Worm (Caenorhabditis elegans) whole organism, L1 larva: ENCODE measurements around the gene slmp-1.

Source experiments
- aly-2 ChIP-seq: fragments of 150-350 bp; optimal IDR thresholded peaks from 2 replicates; lab custom pipeline; 2014; ENCODE audit warnings: missing biosample characterization, missing genetic modification characterization
- ces-1 ChIP-seq: fragments of 150-350 bp; optimal IDR thresholded peaks from 2 replicates; lab custom pipeline; 2014; ENCODE audit warnings: missing biosample characterization, missing genetic modification reagents, missing genetic modification characterization
- dpl-1 ChIP-seq, 3 experiments: fragments of 150-350 bp in 2 of 3; sonication (generic microtip) in 1 of 3; optimal IDR thresholded peaks; 2 replicates each; lab custom pipeline; 2014 to 2017; ENCODE audit warnings: missing biosample characterization in 3 of 3, missing genetic modification characterization in 3 of 3, missing genetic modification reagents in 3 of 3
- efl-1 ChIP-seq, 4 experiments: fragments of 150-350 bp; optimal IDR thresholded peaks in 3 of 4; peaks in 1 of 4; 1 replicate in 1 of 4; 2 replicates in 3 of 4; lab custom pipeline; 2014; ENCODE audit warnings: missing biosample characterization in 2 of 4, missing genetic modification characterization in 2 of 4, missing genetic modification reagents in 2 of 4
- lin-15B ChIP-seq: fragments of 150-350 bp; sonication (generic microtip); optimal IDR thresholded peaks from 3 replicates; lab custom pipeline; 2014; ENCODE audit warnings: missing biosample characterization, missing genetic modification characterization
- nhr-11 ChIP-seq: fragments of 150-350 bp; optimal IDR thresholded peaks from 2 replicates; lab custom pipeline; 2014; ENCODE audit warnings: missing biosample characterization, missing genetic modification characterization
- skn-1 ChIP-seq: fragments of 150-350 bp; optimal IDR thresholded peaks from 2 replicates; lab custom pipeline; 2014; ENCODE audit warnings: missing biosample characterization, missing genetic modification characterization
- swsn-7 ChIP-seq: sonication (generic microtip); optimal IDR thresholded peaks from 2 replicates; lab custom pipeline; 2016; ENCODE audit warnings: missing genetic modification characterization, missing compliant biosample characterization
- unc-130 ChIP-seq: fragments of 150-350 bp; optimal IDR thresholded peaks from 2 replicates; lab custom pipeline; 2017; ENCODE audit warnings: missing biosample characterization, missing genetic modification characterization, inconsistent platforms
- unc-62 ChIP-seq: fragments of 150-350 bp; optimal IDR thresholded peaks from 2 replicates; lab custom pipeline; 2014; ENCODE audit warnings: missing biosample characterization, missing genetic modification reagents, missing genetic modification characterization
- ztf-4 ChIP-seq: fragments of 150-350 bp; optimal IDR thresholded peaks from 2 replicates; lab custom pipeline; 2014; ENCODE audit warnings: missing biosample characterization, missing genetic modification characterization

DNA sequence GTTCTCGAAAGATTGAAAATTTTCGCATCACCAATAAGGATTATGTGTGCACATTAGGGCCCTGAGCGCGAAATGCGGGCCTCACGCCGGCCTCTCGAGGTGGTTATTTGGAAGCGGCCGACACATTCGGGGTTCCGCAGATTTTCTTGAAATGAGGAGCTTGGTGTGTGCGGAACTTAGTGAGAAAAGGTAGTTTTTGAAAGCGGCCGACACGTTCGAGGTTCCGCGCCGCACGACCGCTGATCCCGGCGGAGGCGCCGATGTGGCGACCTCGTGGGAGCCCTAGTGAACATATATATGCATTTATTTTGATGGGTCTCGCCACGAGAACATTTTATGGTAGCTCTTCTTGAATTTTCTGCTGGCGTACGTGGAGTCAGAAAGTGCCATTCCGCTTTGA is 53.3 kb downstream of the slmp-1 start:
- no peak for TF ChIP-seq dpl-1 (GFP tag; optimal IDR thresholded peaks at IDR 0.05; lab: Kevin White, UChicago)
- TF ChIP-seq efl-1 (optimal IDR thresholded peaks at IDR 0.05; lab: Kevin White, UChicago), result no peak
- no peak for TF ChIP-seq efl-1 (GFP tag; optimal IDR thresholded peaks at IDR 0.05 in 1 of 2; lab: Kevin White, UChicago)
- TF ChIP-seq skn-1 (tag; lab: Kevin White, UChicago), result no peak
- TF ChIP-seq unc-130 (tag; lab: Kevin White, UChicago), result no peak
- TF ChIP-seq ztf-4 (tag; lab: Kevin White, UChicago), result no peak
- no peak for TF ChIP-seq ces-1
- TF ChIP-seq unc-62, result no peak
- no peak for TF ChIP-seq nhr-11
- no peak for TF ChIP-seq swsn-7 (tag; lab: Kevin White, UChicago)
- TF ChIP-seq aly-2 (tag; lab: Kevin White, UChicago), result no peak
- TF ChIP-seq lin-15B (tag; lab: Kevin White, UChicago), result no peak
